Worm (Caenorhabditis elegans) whole organism, young adult: ENCODE results near the gene gstk-1.

ENCODE experiments used
- B0019.2 ChIP-seq: fragments of 200-800 bp; sonication (Bioruptor generic); conservative IDR thresholded peaks from 2 replicates; pipeline ENCODE4 v1.3.6; 2022; ENCODE audit warnings: missing genetic modification reagents, missing genetic modification characterization, missing compliant biosample characterization
- B0261.1 ChIP-seq: sonication (generic microtip); optimal IDR thresholded peaks from 2 replicates; lab custom pipeline; 2016; ENCODE audit warnings: mild to moderate bottlenecking, missing genetic modification characterization, moderate library complexity, missing compliant biosample characterization
- C17E4.6 ChIP-seq: fragments of 200-800 bp; sonication (Bioruptor generic); IDR thresholded peaks from 2 replicates; pipeline ENCODE4 v1.3.6; 2022; ENCODE audit warnings: missing genetic modification reagents, missing genetic modification characterization, missing compliant biosample characterization
- D2030.7 ChIP-seq: fragments of 200-800 bp; sonication (Bioruptor generic); IDR thresholded peaks from 2 replicates; pipeline ENCODE4 v1.3.6; 2022; ENCODE audit warnings: missing genetic modification reagents, missing genetic modification characterization, missing compliant biosample characterization
- F52B5.7 ChIP-seq: sonication (generic microtip); optimal IDR thresholded peaks from 2 replicates; lab custom pipeline; 2016; ENCODE audit warnings: mild to moderate bottlenecking, missing genetic modification characterization, missing compliant biosample characterization
- F57A8.1 ChIP-seq: fragments of 200-800 bp; sonication (Bioruptor generic); optimal IDR thresholded peaks from 2 replicates; lab custom pipeline; 2018; ENCODE audit warnings: mild to moderate bottlenecking, missing genetic modification characterization, moderate library complexity, missing compliant biosample characterization
- T26A5.8 ChIP-seq: sonication (generic microtip); optimal IDR thresholded peaks from 2 replicates; lab custom pipeline; 2016; ENCODE audit warnings: missing genetic modification characterization, missing compliant biosample characterization
- Y67H2A.10 ChIP-seq: fragments of 200-800 bp; sonication (Bioruptor generic); conservative IDR thresholded peaks from 2 replicates; pipeline ENCODE4 v1.3.6; 2022; ENCODE audit warnings: missing genetic modification reagents, missing genetic modification characterization, missing compliant biosample characterization
- ZK185.1 ChIP-seq: sonication (generic microtip); optimal IDR thresholded peaks from 2 replicates; lab custom pipeline; 2016; ENCODE audit warnings: mild to moderate bottlenecking, missing genetic modification characterization, missing compliant biosample characterization; ENCODE audit not compliant: poor library complexity, severe bottlenecking
- ama-1 ChIP-seq, 3 experiments: fragments of 150-350 bp in 1 of 3; sonication (generic microtip) in 2 of 3; optimal IDR thresholded peaks; 2 replicates each; lab custom pipeline; 2014 to 2018; ENCODE audit warnings: missing biosample characterization in 2 of 3, missing genetic modification characterization in 2 of 3, missing genetic modification reagents in 2 of 3
- atf-7 ChIP-seq: sonication (generic microtip); optimal IDR thresholded peaks from 2 replicates; lab custom pipeline; 2017; ENCODE audit warnings: mild to moderate bottlenecking, missing genetic modification characterization, missing compliant biosample characterization
- attf-3 ChIP-seq: fragments of 200-800 bp; sonication (Bioruptor generic); conservative IDR thresholded peaks from 2 replicates; pipeline ENCODE4 v1.3.6; 2022; ENCODE audit warnings: missing genetic modification reagents, missing genetic modification characterization, missing compliant biosample characterization
- attf-5 ChIP-seq: fragments of 200-800 bp; sonication (Bioruptor generic); optimal IDR thresholded peaks from 2 replicates; lab custom pipeline; 2018; ENCODE audit warnings: mild to moderate bottlenecking, missing genetic modification characterization, missing compliant biosample characterization
- ccch-3 ChIP-seq: fragments of 200-800 bp; sonication (Bioruptor generic); optimal IDR thresholded peaks from 2 replicates; lab custom pipeline; 2018; ENCODE audit warnings: mild to moderate bottlenecking, missing genetic modification characterization, missing compliant biosample characterization
- cebp-2 ChIP-seq: fragments of 200-800 bp; sonication (Bioruptor generic); IDR thresholded peaks from 2 replicates; pipeline ENCODE4 v1.3.6; 2022; ENCODE audit warnings: missing genetic modification characterization, missing compliant biosample characterization
- ceh-27 ChIP-seq: fragments of 200-800 bp; sonication (Bioruptor generic); optimal IDR thresholded peaks from 2 replicates; lab custom pipeline; 2018; ENCODE audit warnings: mild to moderate bottlenecking, missing genetic modification characterization, moderate library complexity, missing compliant biosample characterization
- ceh-40 ChIP-seq: fragments of 200-800 bp; sonication (Bioruptor generic); IDR thresholded peaks from 2 replicates; pipeline ENCODE4 v1.3.6; 2022; ENCODE audit warnings: missing genetic modification characterization, missing compliant biosample characterization
- chd-7 ChIP-seq: sonication (generic microtip); optimal IDR thresholded peaks from 2 replicates; lab custom pipeline; 2016; ENCODE audit warnings: mild to moderate bottlenecking, missing genetic modification characterization, moderate library complexity, missing compliant biosample characterization
- dpff-1 ChIP-seq: sonication (generic microtip); optimal IDR thresholded peaks from 2 replicates; lab custom pipeline; 2017; ENCODE audit warnings: mild to moderate bottlenecking, missing genetic modification characterization, missing compliant biosample characterization
- dpl-1 ChIP-seq: fragments of 150-350 bp; optimal IDR thresholded peaks from 2 replicates; lab custom pipeline; 2014; ENCODE audit warnings: missing biosample characterization, missing genetic modification reagents, missing genetic modification characterization
- efl-1 ChIP-seq: fragments of 150-350 bp; optimal IDR thresholded peaks from 2 replicates; lab custom pipeline; 2014; ENCODE audit warnings: missing biosample characterization, missing genetic modification reagents, missing genetic modification characterization
- egl-18 ChIP-seq: fragments of 200-800 bp; sonication (Bioruptor generic); IDR thresholded peaks from 2 replicates; pipeline ENCODE4 v1.3.6; 2022; ENCODE audit warnings: missing genetic modification reagents, missing genetic modification characterization, missing compliant biosample characterization
- ekl-4 ChIP-seq: fragments of 200-800 bp; sonication (Bioruptor generic); IDR thresholded peaks from 2 replicates; pipeline ENCODE4 v1.3.6; 2022; ENCODE audit warnings: missing genetic modification reagents, missing genetic modification characterization, missing compliant biosample characterization
- gei-17 ChIP-seq: fragments of 200-800 bp; sonication (Bioruptor generic); optimal IDR thresholded peaks from 2 replicates; lab custom pipeline; 2018; ENCODE audit warnings: mild to moderate bottlenecking, missing genetic modification characterization, missing compliant biosample characterization
- hlh-12 ChIP-seq: sonication (generic microtip); optimal IDR thresholded peaks from 2 replicates; lab custom pipeline; 2016; ENCODE audit warnings: missing genetic modification characterization, missing compliant biosample characterization
- hlh-26 ChIP-seq: fragments of 200-800 bp; sonication (Bioruptor generic); conservative IDR thresholded peaks from 2 replicates; pipeline ENCODE4 v1.3.6; 2022; ENCODE audit warnings: missing genetic modification reagents, missing genetic modification characterization, missing compliant biosample characterization
- hmg-20 ChIP-seq: fragments of 200-800 bp; sonication (Bioruptor generic); IDR thresholded peaks from 2 replicates; pipeline ENCODE4 v1.3.6; 2022; ENCODE audit warnings: missing genetic modification reagents, missing genetic modification characterization, missing compliant biosample characterization
- hrde-1 ChIP-seq: sonication (generic microtip); optimal IDR thresholded peaks from 2 replicates; lab custom pipeline; 2016; ENCODE audit warnings: missing genetic modification characterization, mild to moderate bottlenecking, missing compliant biosample characterization, moderate library complexity, missing genotype, missing genetic modification reagents, borderline replicate concordance
- let-526 ChIP-seq: fragments of 200-800 bp; sonication (Bioruptor generic); IDR thresholded peaks from 2 replicates; pipeline ENCODE4 v1.3.6; 2022; ENCODE audit warnings: missing genetic modification reagents, missing genetic modification characterization, missing compliant biosample characterization
- let-607 ChIP-seq, 2 experiments: fragments of 200-800 bp in 1 of 2; sonication (Bioruptor generic) in 1 of 2; sonication (generic microtip) in 1 of 2; optimal IDR thresholded peaks; 2 replicates each; lab custom pipeline; 2016 to 2018; ENCODE audit warnings: mild to moderate bottlenecking in 2 of 2, missing compliant biosample characterization in 2 of 2, missing genetic modification characterization in 2 of 2, moderate library complexity in 2 of 2, missing genotype in 1 of 2
- lin-35 ChIP-seq, 3 experiments: fragments of 150-350 bp in 2 of 3; sonication (generic microtip) in 1 of 3; optimal IDR thresholded peaks; 2 replicates each; lab custom pipeline; 2014 to 2018; ENCODE audit warnings: missing biosample characterization in 3 of 3, missing genetic modification characterization in 3 of 3, missing genetic modification reagents in 3 of 3
- lsy-27 ChIP-seq: sonication (generic microtip); optimal IDR thresholded peaks from 2 replicates; lab custom pipeline; 2017; ENCODE audit warnings: missing genetic modification characterization, mild to moderate bottlenecking, missing compliant biosample characterization, antibody characterized with exemption, missing genotype, borderline replicate concordance; ENCODE audit not compliant: insufficient read depth
- madf-8 ChIP-seq: fragments of 200-800 bp; sonication (Bioruptor generic); conservative IDR thresholded peaks from 2 replicates; pipeline ENCODE4 v1.3.6; 2022; ENCODE audit warnings: missing genetic modification reagents, missing genetic modification characterization, missing compliant biosample characterization
- nfya-2 ChIP-seq: fragments of 200-800 bp; sonication (Bioruptor generic); IDR thresholded peaks from 2 replicates; pipeline ENCODE4 v1.3.6; 2022; ENCODE audit warnings: missing genetic modification reagents, missing genetic modification characterization, missing compliant biosample characterization
- pha-4 ChIP-seq: fragments of 150-350 bp; sonication (generic microtip); optimal IDR thresholded peaks from 2 replicates; lab custom pipeline; 2014; ENCODE audit warnings: missing biosample characterization, missing genetic modification reagents, missing genetic modification characterization
- repo-1 ChIP-seq: sonication (generic microtip); optimal IDR thresholded peaks from 2 replicates; lab custom pipeline; 2017; ENCODE audit warnings: mild to moderate bottlenecking, missing genetic modification characterization, missing compliant biosample characterization
- sea-2 ChIP-seq: fragments of 200-800 bp; sonication (Bioruptor generic); IDR thresholded peaks from 2 replicates; pipeline ENCODE4 v1.3.6; 2022; ENCODE audit warnings: missing genetic modification characterization, missing compliant biosample characterization
- snpc-1.1 ChIP-seq: sonication (generic microtip); optimal IDR thresholded peaks from 2 replicates; lab custom pipeline; 2017; ENCODE audit warnings: missing genetic modification characterization, mild to moderate bottlenecking, missing compliant biosample characterization, antibody characterized with exemption, moderate library complexity, missing genotype, missing genetic modification reagents; ENCODE audit not compliant: insufficient read depth
- snpc-1.3 ChIP-seq: sonication (generic microtip); optimal IDR thresholded peaks from 2 replicates; lab custom pipeline; 2017; ENCODE audit warnings: missing genetic modification characterization, mild to moderate bottlenecking, missing compliant biosample characterization, antibody characterized with exemption, moderate library complexity, missing genotype, missing genetic modification reagents; ENCODE audit not compliant: insufficient read depth
- snpc-4 ChIP-seq, 5 experiments: fragments of 150-350 bp in 1 of 5; sonication (generic microtip) in 4 of 5; optimal IDR thresholded peaks; 2 replicates each; lab custom pipeline; 2014 to 2018; ENCODE audit warnings: missing genetic modification characterization in 5 of 5, missing biosample characterization in 3 of 5, antibody characterized with exemption in 2 of 5, mild to moderate bottlenecking in 2 of 5, missing compliant biosample characterization in 2 of 5, missing genotype in 2 of 5, moderate library complexity in 2 of 5, missing genetic modification reagents in 1 of 5
- tbp1 ChIP-seq: fragments of 200-800 bp; sonication (Bioruptor generic); optimal IDR thresholded peaks from 2 replicates; lab custom pipeline; 2018; ENCODE audit warnings: mild to moderate bottlenecking, missing genetic modification characterization, missing compliant biosample characterization
- tbx-9 ChIP-seq: sonication (generic microtip); optimal IDR thresholded peaks from 2 replicates; lab custom pipeline; 2016; ENCODE audit warnings: borderline replicate concordance, missing genetic modification characterization, inconsistent platforms, missing compliant biosample characterization
- unc-130 ChIP-seq: sonication (generic microtip); optimal IDR thresholded peaks from 2 replicates; lab custom pipeline; 2016; ENCODE audit warnings: missing genetic modification reagents, missing genetic modification characterization, missing compliant biosample characterization
- ztf-18 ChIP-seq: sonication (generic microtip); optimal IDR thresholded peaks from 2 replicates; lab custom pipeline; 2016; ENCODE audit warnings: missing genotype, mild to moderate bottlenecking, missing genetic modification characterization, missing compliant biosample characterization
- ztf-3 ChIP-seq: fragments of 200-800 bp; sonication (Bioruptor generic); optimal IDR thresholded peaks from 2 replicates; lab custom pipeline; 2018; ENCODE audit warnings: mild to moderate bottlenecking, missing genetic modification characterization, missing compliant biosample characterization

The gstk-1 gene

DNA sequence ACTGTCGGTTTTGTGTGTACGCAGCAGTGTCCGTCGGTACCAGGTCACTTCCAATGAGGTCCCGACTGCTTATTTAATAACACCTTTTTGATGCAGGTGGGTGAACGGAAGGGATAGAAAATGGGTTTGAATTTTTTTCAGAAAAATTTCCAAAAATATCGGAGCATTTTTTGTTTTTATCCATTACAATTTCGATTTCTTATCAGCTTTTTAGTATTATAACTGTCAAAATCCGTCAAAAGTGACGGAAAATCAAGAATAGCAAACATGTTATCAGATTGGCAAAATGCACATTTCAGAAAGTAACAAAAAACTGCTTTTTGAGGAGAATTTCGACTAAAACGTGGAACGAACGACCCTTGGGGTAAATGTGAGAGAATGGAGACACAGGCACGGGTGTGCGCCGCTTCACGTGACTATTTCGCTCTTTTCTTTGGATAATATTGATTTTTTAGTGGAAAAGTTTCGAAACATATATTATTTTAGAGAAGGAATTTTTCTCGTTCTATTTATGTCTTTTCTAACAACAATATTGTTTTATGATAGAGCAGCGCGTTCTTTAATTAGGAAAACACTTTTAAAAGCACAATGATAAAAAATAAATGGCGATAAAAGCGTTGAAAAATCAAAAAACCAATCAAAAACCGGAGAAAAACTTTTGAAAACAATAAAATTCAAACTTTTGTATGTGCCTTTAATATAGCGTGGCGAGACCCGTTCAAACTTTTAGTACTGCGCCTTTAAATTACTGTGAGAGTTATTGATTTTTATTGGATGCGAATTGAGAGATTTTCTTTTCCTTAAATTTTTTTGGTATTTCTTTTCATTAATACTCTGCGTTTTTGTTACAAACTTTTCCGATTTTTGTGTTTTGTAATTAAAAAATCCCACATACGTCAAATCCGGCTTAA lies 9.3 kb upstream of the gstk-1 start, which contains the start of gene sqv-8 (continued):
- no peak for TF ChIP-seq pha-4 (tag; lab: Kevin White, UChicago)
- no peak for TF ChIP-seq T26A5.8 (tag; lab: Kevin White, UChicago)
- TF ChIP-seq ceh-40 (GFP tag; lab: Robert Waterston, UW), result no peak
- peak; percentile 62; the same call in 1 of the 2 replicates for TF ChIP-seq D2030.7
- no peak for TF ChIP-seq tbp1 (GFP tag; lab: Kevin White, UChicago)
- TF ChIP-seq snpc-1.3 (tag; lab: Kevin White, UChicago), result peak; percentile 70
- TF ChIP-seq B0261.1 (tag; lab: Kevin White, UChicago), result no peak
- no peak for TF ChIP-seq tbx-9
- peak; percentile 76 for TF ChIP-seq madf-8
- TF ChIP-seq F57A8.1 (GFP tag; lab: Kevin White, UChicago), result no peak
- no peak for TF ChIP-seq chd-7 (tag; lab: Kevin White, UChicago)
- no peak for TF ChIP-seq sea-2 (GFP tag; lab: Robert Waterston, UW)
- TF ChIP-seq ekl-4 (GFP tag; lab: Robert Waterston, UW), result no peak
- no peak for TF ChIP-seq hlh-12 (tag; lab: Kevin White, UChicago)
- peak; percentile 20 for TF ChIP-seq attf-5
- TF ChIP-seq ama-1 (optimal IDR thresholded peaks at IDR 0.05; lab: Kevin White, UChicago), result no peak
- TF ChIP-seq ama-1 (GFP tag; optimal IDR thresholded peaks at IDR 0.05; lab: Kevin White, UChicago), result no peak
- no peak for TF ChIP-seq unc-130 (GFP tag; lab: Kevin White, UChicago)
- no peak for TF ChIP-seq lin-35 (GFP tag; optimal IDR thresholded peaks at IDR 0.05; lab: Kevin White, UChicago)
- TF ChIP-seq B0019.2 (GFP tag; lab: Robert Waterston, UW), result no peak
- TF ChIP-seq hlh-26 (GFP tag; lab: Robert Waterston, UW), result no peak
- no peak for TF ChIP-seq ztf-3
- no peak for TF ChIP-seq let-526 (GFP tag; lab: Robert Waterston, UW)
- no peak for TF ChIP-seq dpff-1
- TF ChIP-seq ccch-3, result no peak
- TF ChIP-seq let-607 (tag; optimal IDR thresholded peaks at IDR 0.05; lab: Kevin White, UChicago), result peak; percentile 37 to 43
- no peak for TF ChIP-seq C17E4.6
- TF ChIP-seq dpl-1, result no peak
- no peak for TF ChIP-seq lsy-27 (tag; lab: Kevin White, UChicago)
- no peak for TF ChIP-seq nfya-2
- no peak for TF ChIP-seq repo-1 (tag; lab: Kevin White, UChicago)
- no peak for TF ChIP-seq Y67H2A.10 (GFP tag; lab: Robert Waterston, UW)
- no peak for TF ChIP-seq egl-18 (GFP tag; lab: Robert Waterston, UW)
- TF ChIP-seq snpc-1.1 (tag; lab: Kevin White, UChicago), result no peak
- TF ChIP-seq ztf-18, result no peak
- no peak for TF ChIP-seq hmg-20 (GFP tag; lab: Robert Waterston, UW)
- TF ChIP-seq efl-1, result peak; percentile 41
- TF ChIP-seq gei-17 (GFP tag; lab: Kevin White, UChicago), result no peak
- TF ChIP-seq F52B5.7, result no peak
- TF ChIP-seq cebp-2, result no peak
- no peak for TF ChIP-seq ZK185.1 (tag; lab: Kevin White, UChicago)
- no peak for TF ChIP-seq attf-3
- no peak for TF ChIP-seq snpc-4 (GFP tag; optimal IDR thresholded peaks at IDR 0.05; lab: Kevin White, UChicago)
- TF ChIP-seq snpc-4 (tag; optimal IDR thresholded peaks at IDR 0.05; lab: Kevin White, UChicago), result no peak
- no peak for TF ChIP-seq hrde-1 (tag; lab: Kevin White, UChicago)
- no peak for TF ChIP-seq ceh-27 (GFP tag; lab: Kevin White, UChicago)
- no peak for TF ChIP-seq atf-7
